Worm (Caenorhabditis elegans) whole organism, L4 larva: ENCODE measurements around the gene ttr-51.

ENCODE experiments used
- F26F4.8 ChIP-seq: fragments of 200-800 bp; sonication (Bioruptor generic); conservative IDR thresholded peaks from 2 replicates; pipeline ENCODE4 v1.3.6; 2022; ENCODE audit warnings: missing genetic modification characterization, missing compliant biosample characterization
- F44E2.7 ChIP-seq: fragments of 200-800 bp; sonication (Bioruptor generic); IDR thresholded peaks from 2 replicates; pipeline ENCODE4 v2.1.2; 2022; ENCODE audit warnings: missing genetic modification characterization, missing compliant biosample characterization
- Y105C5A.15 ChIP-seq: fragments of 200-800 bp; sonication (Bioruptor generic); IDR thresholded peaks from 2 replicates; pipeline ENCODE4 v1.3.6; 2022; ENCODE audit warnings: missing genetic modification characterization, missing compliant biosample characterization
- Y5F2A.4 ChIP-seq: fragments of 200-800 bp; sonication (Bioruptor generic); optimal IDR thresholded peaks from 2 replicates; lab custom pipeline; 2018; ENCODE audit warnings: mild to moderate bottlenecking, missing genetic modification characterization, missing compliant biosample characterization
- Y75B8A.6 ChIP-seq: fragments of 200-800 bp; sonication (Bioruptor generic); IDR thresholded peaks from 2 replicates; pipeline ENCODE4 v1.3.6; 2022; ENCODE audit warnings: missing genetic modification reagents, missing genetic modification characterization, missing compliant biosample characterization
- ZK337.2 ChIP-seq: fragments of 200-800 bp; sonication (Bioruptor generic); IDR thresholded peaks from 2 replicates; pipeline ENCODE4 v1.3.6; 2022; ENCODE audit warnings: missing genetic modification reagents, missing genetic modification characterization, missing compliant biosample characterization
- ZK546.5 ChIP-seq, 2 experiments: sonication (generic microtip); optimal IDR thresholded peaks; 2 replicates each; lab custom pipeline; 2017; ENCODE audit warnings: missing biosample characterization in 2 of 2, missing genetic modification characterization in 2 of 2
- aly-2 ChIP-seq: sonication (generic microtip); optimal IDR thresholded peaks from 2 replicates; lab custom pipeline; 2018; ENCODE audit warnings: missing biosample characterization, missing genetic modification characterization
- ama-1 ChIP-seq: fragments of 150-350 bp; optimal IDR thresholded peaks from 2 replicates; lab custom pipeline; 2014; ENCODE audit warnings: inconsistent platforms, mixed read lengths
- ceh-32 ChIP-seq: sonication (generic microtip); optimal IDR thresholded peaks from 2 replicates; lab custom pipeline; 2016; ENCODE audit warnings: mild to moderate bottlenecking, missing genetic modification characterization, missing compliant biosample characterization; ENCODE audit not compliant: poor library complexity
- ceh-44 ChIP-seq: fragments of 200-800 bp; sonication (Bioruptor generic); IDR thresholded peaks from 2 replicates; pipeline ENCODE4 v1.3.6; 2022; ENCODE audit warnings: missing genetic modification reagents, missing genetic modification characterization, missing compliant biosample characterization
- ceh-82 ChIP-seq: sonication (generic microtip); optimal IDR thresholded peaks from 2 replicates; lab custom pipeline; 2017; ENCODE audit warnings: missing biosample characterization, missing genetic modification characterization
- cey-2 ChIP-seq: sonication (generic microtip); optimal IDR thresholded peaks from 3 replicates; lab custom pipeline; 2017; ENCODE audit warnings: missing genetic modification characterization, mild to moderate bottlenecking, missing compliant biosample characterization, antibody characterized with exemption, borderline replicate concordance; ENCODE audit not compliant: insufficient read depth
- ctbp-1 ChIP-seq: fragments of 200-800 bp; sonication (Bioruptor generic); IDR thresholded peaks from 2 replicates; pipeline ENCODE4 v1.3.6; 2022; ENCODE audit warnings: missing genetic modification reagents, missing genetic modification characterization, missing compliant biosample characterization
- daf-12 ChIP-seq: fragments of 150-350 bp; optimal IDR thresholded peaks from 2 replicates; lab custom pipeline; 2014; ENCODE audit warnings: missing biosample characterization, missing genetic modification reagents, missing genetic modification characterization
- daf-19 ChIP-seq: fragments of 200-800 bp; sonication (Bioruptor generic); conservative IDR thresholded peaks from 2 replicates; pipeline ENCODE4 v1.3.6; 2022; ENCODE audit warnings: missing genetic modification characterization, missing compliant biosample characterization
- daf-8 ChIP-seq: fragments of 200-800 bp; sonication (Bioruptor generic); IDR thresholded peaks from 2 replicates; pipeline ENCODE4 v1.3.6; 2022; ENCODE audit warnings: missing genetic modification characterization, missing compliant biosample characterization
- dpl-1 ChIP-seq: fragments of 150-350 bp; optimal IDR thresholded peaks from 2 replicates; lab custom pipeline; 2014; ENCODE audit warnings: missing biosample characterization, missing genetic modification reagents, missing genetic modification characterization
- dve-1 ChIP-seq: sonication (generic microtip); optimal IDR thresholded peaks from 2 replicates; lab custom pipeline; 2017; ENCODE audit warnings: antibody characterized with exemption, mild to moderate bottlenecking, missing genetic modification characterization, missing compliant biosample characterization; ENCODE audit not compliant: insufficient read depth
- fos-1 ChIP-seq: fragments of 150-350 bp; optimal IDR thresholded peaks from 2 replicates; lab custom pipeline; 2014; ENCODE audit warnings: missing biosample characterization, missing genetic modification characterization
- gei-8 ChIP-seq: fragments of 200-800 bp; sonication (Bioruptor generic); optimal IDR thresholded peaks from 2 replicates; lab custom pipeline; 2018; ENCODE audit warnings: mild to moderate bottlenecking, missing genetic modification characterization, missing compliant biosample characterization
- hif-1 ChIP-seq, 2 experiments: sonication (generic microtip); optimal IDR thresholded peaks; 2 replicates each; lab custom pipeline; 2016 to 2017; ENCODE audit warnings: missing compliant biosample characterization in 2 of 2, missing genetic modification characterization in 2 of 2, missing genetic modification reagents in 2 of 2, missing genotype in 2 of 2, mild to moderate bottlenecking in 1 of 2
- hlh-30 ChIP-seq: sonication (generic microtip); optimal IDR thresholded peaks from 2 replicates; lab custom pipeline; 2017; ENCODE audit warnings: antibody characterized with exemption, mild to moderate bottlenecking, missing genetic modification characterization, missing compliant biosample characterization; ENCODE audit not compliant: insufficient read depth
- jun-1 ChIP-seq: fragments of 150-350 bp; optimal IDR thresholded peaks from 2 replicates; lab custom pipeline; 2014; ENCODE audit warnings: missing biosample characterization, missing genetic modification reagents, missing genetic modification characterization
- lim-7 ChIP-seq: fragments of 200-800 bp; sonication (Bioruptor generic); IDR thresholded peaks from 2 replicates; pipeline ENCODE4 v1.3.6; 2022; ENCODE audit warnings: missing genetic modification characterization, missing compliant biosample characterization
- lin-1 ChIP-seq: fragments of 200-800 bp; sonication (Bioruptor generic); IDR thresholded peaks from 2 replicates; pipeline ENCODE4 v1.3.6; 2022; ENCODE audit warnings: missing genetic modification reagents, missing genetic modification characterization, missing compliant biosample characterization
- lin-13 ChIP-seq: fragments of 150-350 bp; optimal IDR thresholded peaks from 2 replicates; lab custom pipeline; 2014; ENCODE audit warnings: missing biosample characterization, missing genetic modification reagents, missing genetic modification characterization
- lin-15B ChIP-seq: fragments of 150-350 bp; sonication (generic microtip); optimal IDR thresholded peaks from 3 replicates; lab custom pipeline; 2014; ENCODE audit warnings: missing biosample characterization, missing genetic modification characterization
- lin-39 ChIP-seq: fragments of 150-350 bp; optimal IDR thresholded peaks from 2 replicates; lab custom pipeline; 2014; ENCODE audit warnings: missing biosample characterization, missing genetic modification reagents, missing genetic modification characterization
- lir-3 ChIP-seq: sonication (generic microtip); optimal IDR thresholded peaks from 2 replicates; lab custom pipeline; 2016; ENCODE audit warnings: mild to moderate bottlenecking, missing genetic modification characterization, missing compliant biosample characterization
- lsy-2 ChIP-seq, 2 experiments: fragments of 150-350 bp in 1 of 2; sonication (generic microtip) in 1 of 2; optimal IDR thresholded peaks; 2 replicates each; lab custom pipeline; 2014 to 2017; ENCODE audit warnings: missing biosample characterization in 2 of 2, missing genetic modification characterization in 2 of 2
- nhr-102 ChIP-seq: sonication (generic microtip); optimal IDR thresholded peaks from 2 replicates; lab custom pipeline; 2016; ENCODE audit warnings: mild to moderate bottlenecking, missing genetic modification characterization, moderate library complexity, missing compliant biosample characterization
- nhr-11 ChIP-seq: fragments of 150-350 bp; optimal IDR thresholded peaks from 2 replicates; lab custom pipeline; 2014; ENCODE audit warnings: missing biosample characterization, missing genetic modification characterization
- nhr-111 ChIP-seq: fragments of 200-800 bp; sonication (Bioruptor generic); optimal IDR thresholded peaks from 2 replicates; lab custom pipeline; 2018; ENCODE audit warnings: mild to moderate bottlenecking, missing genetic modification characterization, missing compliant biosample characterization
- nhr-237 ChIP-seq: sonication (generic microtip); optimal IDR thresholded peaks from 2 replicates; lab custom pipeline; 2017; ENCODE audit warnings: missing biosample characterization, missing genetic modification characterization
- nhr-42 ChIP-seq: fragments of 200-800 bp; sonication (Bioruptor generic); IDR thresholded peaks from 2 replicates; pipeline ENCODE4 v1.3.6; 2022; ENCODE audit warnings: missing genetic modification characterization, missing compliant biosample characterization
- nhr-48 ChIP-seq: sonication (generic microtip); optimal IDR thresholded peaks from 2 replicates; lab custom pipeline; 2016; ENCODE audit warnings: mild to moderate bottlenecking, missing genetic modification characterization, missing compliant biosample characterization
- nhr-6 ChIP-seq: fragments of 150-350 bp; optimal IDR thresholded peaks from 2 replicates; lab custom pipeline; 2014; ENCODE audit warnings: missing biosample characterization, missing genetic modification characterization
- nhr-77 ChIP-seq: fragments of 150-350 bp; optimal IDR thresholded peaks from 2 replicates; lab custom pipeline; 2014; ENCODE audit warnings: missing biosample characterization, missing genetic modification characterization
- pqm-1 ChIP-seq: sonication (generic microtip); optimal IDR thresholded peaks from 2 replicates; lab custom pipeline; 2017; ENCODE audit warnings: missing biosample characterization, missing genetic modification characterization
- rbr-2 ChIP-seq: sonication (generic microtip); optimal IDR thresholded peaks from 2 replicates; lab custom pipeline; 2016; ENCODE audit warnings: missing genotype, missing genetic modification characterization, missing compliant biosample characterization
- saeg-2 ChIP-seq: fragments of 200-800 bp; sonication (Bioruptor generic); IDR thresholded peaks from 2 replicates; pipeline ENCODE4 v1.3.6; 2022; ENCODE audit warnings: missing genetic modification reagents, missing genetic modification characterization, missing compliant biosample characterization
- sdz-12 ChIP-seq: fragments of 200-800 bp; sonication (Bioruptor generic); optimal IDR thresholded peaks from 2 replicates; lab custom pipeline; 2018; ENCODE audit warnings: mild to moderate bottlenecking, missing genetic modification characterization, missing compliant biosample characterization
- set-16 ChIP-seq: fragments of 200-800 bp; sonication (Bioruptor generic); IDR thresholded peaks from 2 replicates; pipeline ENCODE4 v1.3.6; 2022; ENCODE audit warnings: missing genetic modification reagents, missing genetic modification characterization, missing compliant biosample characterization
- tag-97 ChIP-seq: fragments of 200-800 bp; sonication (Bioruptor generic); IDR thresholded peaks from 2 replicates; pipeline ENCODE4 v1.3.6; 2022; ENCODE audit warnings: missing genetic modification characterization, missing compliant biosample characterization
- unc-39 ChIP-seq: sonication (generic microtip); optimal IDR thresholded peaks from 2 replicates; lab custom pipeline; 2017; ENCODE audit warnings: missing biosample characterization, missing genetic modification characterization
- zfp-2 ChIP-seq: sonication (generic microtip); optimal IDR thresholded peaks from 2 replicates; lab custom pipeline; 2016; ENCODE audit warnings: mild to moderate bottlenecking, missing genetic modification characterization, missing compliant biosample characterization
- zfp-3 ChIP-seq: fragments of 200-800 bp; sonication (Bioruptor generic); conservative IDR thresholded peaks from 2 replicates; pipeline ENCODE4 v1.3.6; 2022; ENCODE audit warnings: missing genetic modification reagents, missing genetic modification characterization, missing compliant biosample characterization
- zip-2 ChIP-seq: fragments of 150-350 bp; optimal IDR thresholded peaks from 2 replicates; lab custom pipeline; 2014; ENCODE audit warnings: missing biosample characterization, missing genetic modification characterization
- ztf-7 ChIP-seq: fragments of 150-350 bp; optimal IDR thresholded peaks from 2 replicates; lab custom pipeline; 2014; ENCODE audit warnings: missing biosample characterization, missing genetic modification characterization

The ttr-51 gene

ce11 chrIV:13240078-13240841, 11.9 kb downstream of the ttr-51 start, which contains the start of gene rpl-12:
rpl-12 (minus strand) TSS chrIV:13240651.
- peak; percentile 93 for TF ChIP-seq daf-19 (GFP tag; lab: Robert Waterston, UW)
- peak; percentile 54; the same call in 1 of the 2 replicates for TF ChIP-seq lim-7 (GFP tag; lab: Robert Waterston, UW)
- TF ChIP-seq daf-12 (tag; lab: Kevin White, UChicago) = no peak
- no peak for TF ChIP-seq Y105C5A.15 (GFP tag; lab: Robert Waterston, UW)
- TF ChIP-seq cey-2 = peak; percentile 53
- TF ChIP-seq hif-1 (tag; optimal IDR thresholded peaks at IDR 0.05; lab: Kevin White, UChicago) = peak; percentile 82 to 95
- peak; percentile 82 for TF ChIP-seq Y5F2A.4 (GFP tag; lab: Kevin White, UChicago)
- TF ChIP-seq daf-8 (GFP tag; lab: Robert Waterston, UW) = no peak
- TF ChIP-seq nhr-6 (tag; lab: Kevin White, UChicago) = peak; percentile 99
- peak; percentile 97 for TF ChIP-seq ztf-7 (tag; lab: Kevin White, UChicago)
- TF ChIP-seq hlh-30 (tag; lab: Kevin White, UChicago) = peak; percentile 97
- TF ChIP-seq nhr-77 (tag; lab: Kevin White, UChicago) = peak; percentile 98
- no peak for TF ChIP-seq F44E2.7 (GFP tag; lab: Robert Waterston, UW)
- TF ChIP-seq nhr-102 = peak; percentile 98
- peak; percentile 98 for TF ChIP-seq rbr-2 (tag; lab: Kevin White, UChicago)
- TF ChIP-seq zfp-2 (tag; lab: Kevin White, UChicago) = peak; percentile 99
- TF ChIP-seq dve-1 (tag; lab: Kevin White, UChicago) = peak; percentile 100
- peak; percentile 98 for TF ChIP-seq dpl-1 (GFP tag; lab: Kevin White, UChicago)
- peak; percentile 22 for TF ChIP-seq ceh-82 (tag; lab: Kevin White, UChicago)
- peak; percentile 98 for TF ChIP-seq nhr-42 (GFP tag; lab: Robert Waterston, UW)
- TF ChIP-seq nhr-237 (tag; lab: Kevin White, UChicago) = peak; percentile 43
- peak; percentile 97 for TF ChIP-seq lin-15B
- TF ChIP-seq zfp-3 = peak; percentile 97
- peak; percentile 65 for TF ChIP-seq fos-1 (tag; lab: Kevin White, UChicago)
- peak; percentile 88 for TF ChIP-seq zip-2 (tag; lab: Kevin White, UChicago)
- TF ChIP-seq ceh-32 = peak; percentile 68
- TF ChIP-seq lsy-2 (tag; optimal IDR thresholded peaks at IDR 0.05; lab: Kevin White, UChicago) = peak; percentile 93 to 98
- peak; percentile 93 for TF ChIP-seq ama-1 (lab: Kevin White, UChicago)
- TF ChIP-seq aly-2 (tag; lab: Kevin White, UChicago) = peak; percentile 70
- peak; percentile 96 for TF ChIP-seq ctbp-1
- TF ChIP-seq lin-13 (GFP tag; lab: Kevin White, UChicago) = peak; percentile 97
- peak; percentile 81; the same call in 1 of the 2 replicates for TF ChIP-seq ceh-44 (GFP tag; lab: Robert Waterston, UW)
- peak; percentile 99 for TF ChIP-seq nhr-11 (tag; lab: Kevin White, UChicago)
- TF ChIP-seq lin-1 (GFP tag; lab: Robert Waterston, UW) = peak; percentile 90
- TF ChIP-seq lin-39 (tag; lab: Kevin White, UChicago) = peak; percentile 33
- TF ChIP-seq nhr-48 = peak; percentile 92
- TF ChIP-seq set-16 (GFP tag; lab: Robert Waterston, UW) = peak; percentile 40
- peak; percentile 93 for TF ChIP-seq jun-1 (tag; lab: Kevin White, UChicago)
- peak; percentile 23 for TF ChIP-seq gei-8 (GFP tag; lab: Kevin White, UChicago)
- TF ChIP-seq ZK337.2 = no peak
- TF ChIP-seq F26F4.8 (GFP tag; lab: Robert Waterston, UW) = no peak
- peak; percentile 94 for TF ChIP-seq saeg-2 (GFP tag; lab: Robert Waterston, UW)
- peak in 1 of 2 experiments; percentile 88 for TF ChIP-seq ZK546.5 (tag; optimal IDR thresholded peaks at IDR 0.05; lab: Kevin White, UChicago)
- TF ChIP-seq tag-97 (GFP tag; lab: Robert Waterston, UW) = no peak
- TF ChIP-seq nhr-111 (GFP tag; lab: Kevin White, UChicago) = no peak
- TF ChIP-seq lir-3 = peak; percentile 41
- peak; percentile 46 for TF ChIP-seq sdz-12 (GFP tag; lab: Kevin White, UChicago)
- peak; percentile 97 for TF ChIP-seq Y75B8A.6 (GFP tag; lab: Robert Waterston, UW)
- TF ChIP-seq unc-39 (tag; lab: Kevin White, UChicago) = no peak
- peak; percentile 49 for TF ChIP-seq pqm-1 (tag; lab: Kevin White, UChicago)
